Fruit fly (Drosophila melanogaster) Kc167 (cell line): ENCODE measurements around the gene CG4678.

Source experiments
- Sin3A ChIP-seq: fragments of >200 bp; optimal IDR thresholded peaks from 2 replicates; lab custom pipeline; 2018; ENCODE audit warnings: missing external identifiers
- h ChIP-seq: fragments of >200 bp; optimal IDR thresholded peaks from 3 replicates; lab custom pipeline; 2018; ENCODE audit warnings: missing external identifiers
- insv ChIP-seq: fragments of >200 bp; optimal IDR thresholded peaks from 3 replicates; lab custom pipeline; 2018; ENCODE audit warnings: missing external identifiers
- psq ChIP-seq: fragments of >200 bp; optimal IDR thresholded peaks from 2 replicates; lab custom pipeline; 2017; ENCODE audit warnings: missing external identifiers

DNA sequence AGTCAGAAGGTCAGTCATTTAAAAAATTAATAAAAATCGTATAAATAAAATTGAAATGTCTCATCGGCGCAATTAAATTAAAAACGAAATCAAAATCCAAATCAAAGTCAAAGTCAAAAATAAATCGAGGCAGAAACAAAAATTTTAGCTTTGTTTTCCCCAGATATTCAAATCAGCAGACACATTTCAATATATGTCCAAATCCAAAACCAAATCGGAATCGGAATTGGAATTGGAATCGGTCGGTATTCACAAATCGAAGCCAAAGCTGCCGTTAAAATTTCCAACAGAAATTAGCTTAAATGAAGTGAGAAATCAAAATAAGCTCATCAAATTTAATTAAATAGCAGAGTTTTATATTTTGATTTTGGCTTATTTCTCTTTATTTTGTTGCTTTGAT is 40.2 kb downstream of the CG4678 start:
- TF ChIP-seq insv (lab: Kevin White, UChicago) (no peak), Sin3A (lab: Kevin White, UChicago) (no peak), h (lab: Kevin White, UChicago) (no peak), psq (lab: Kevin White, UChicago) (no peak)
